Worm (Caenorhabditis elegans) whole organism, L4/young adult: ENCODE data around the gene Y49E10.29.
A peak's percentile ranks its signal among the peaks of the same experiment; 100 is the strongest.

ENCODE experiments used
- W03F9.2 ChIP-seq: fragments of 150-350 bp; optimal IDR thresholded peaks from 2 replicates; lab custom pipeline; 2014; ENCODE audit warnings: missing biosample characterization, missing genetic modification characterization
- dao-5 ChIP-seq: sonication (generic microtip); optimal IDR thresholded peaks from 2 replicates; lab custom pipeline; 2016; ENCODE audit warnings: missing genotype, missing genetic modification characterization, moderate library complexity, missing compliant biosample characterization
- him-1 ChIP-seq: sonication (generic microtip); optimal IDR thresholded peaks from 2 replicates; lab custom pipeline; 2016; ENCODE audit warnings: missing genotype, missing genetic modification reagents, missing genetic modification characterization, missing compliant biosample characterization

The Y49E10.29 gene

DNA sequence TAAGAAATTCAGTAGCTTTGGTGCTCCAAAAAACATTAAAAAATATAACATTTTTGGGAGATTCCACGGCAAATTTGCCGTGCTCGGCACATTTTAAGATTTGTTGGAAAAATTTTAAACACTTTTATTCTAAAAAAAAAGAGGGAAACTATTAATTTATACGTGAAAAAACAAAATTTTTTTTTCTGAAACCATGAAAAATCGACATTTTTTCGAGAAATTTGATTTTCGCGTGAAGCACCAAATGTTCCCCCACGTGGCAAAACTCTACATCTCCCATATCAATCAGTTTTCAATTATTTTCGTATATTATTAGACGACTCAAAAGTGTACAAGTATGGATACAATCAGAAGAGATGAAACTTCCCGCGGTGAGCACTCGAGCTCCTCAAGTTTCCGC, 32.8 kb upstream of the Y49E10.29 start, which contains the start of gene fbxa-218:
Gene fbxa-218 (plus strand): TSS at position 301 of the 400 bp plus-strand sequence.
- TF ChIP-seq him-1 (tag; lab: Kevin White, UChicago) (no peak), dao-5 (no peak), W03F9.2 (tag; lab: Kevin White, UChicago) (no peak)

DNA sequence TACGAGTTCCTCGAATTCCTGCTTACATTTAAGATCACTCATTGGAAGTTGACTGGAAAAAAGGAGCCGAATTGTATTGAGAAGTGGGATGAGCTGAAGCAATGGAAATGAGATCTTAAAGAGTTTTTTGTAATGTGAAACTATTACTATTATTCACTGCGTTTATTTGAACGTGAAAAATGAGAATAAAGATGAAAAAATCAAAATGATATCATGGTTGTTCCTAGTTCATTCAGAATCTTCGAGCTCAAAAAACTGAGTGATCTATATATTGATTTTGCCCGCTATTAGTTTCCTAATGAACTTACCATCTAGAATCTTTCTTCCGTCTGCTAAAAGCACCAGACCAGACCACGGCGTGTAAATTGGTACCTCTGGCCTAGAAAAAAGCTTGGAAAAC, 31.9 kb upstream of the Y49E10.29 start:
- TF ChIP-seq him-1 (tag; lab: Kevin White, UChicago) = no peak
- TF ChIP-seq W03F9.2 (tag; lab: Kevin White, UChicago) = no peak
- TF ChIP-seq dao-5 = no peak

DNA sequence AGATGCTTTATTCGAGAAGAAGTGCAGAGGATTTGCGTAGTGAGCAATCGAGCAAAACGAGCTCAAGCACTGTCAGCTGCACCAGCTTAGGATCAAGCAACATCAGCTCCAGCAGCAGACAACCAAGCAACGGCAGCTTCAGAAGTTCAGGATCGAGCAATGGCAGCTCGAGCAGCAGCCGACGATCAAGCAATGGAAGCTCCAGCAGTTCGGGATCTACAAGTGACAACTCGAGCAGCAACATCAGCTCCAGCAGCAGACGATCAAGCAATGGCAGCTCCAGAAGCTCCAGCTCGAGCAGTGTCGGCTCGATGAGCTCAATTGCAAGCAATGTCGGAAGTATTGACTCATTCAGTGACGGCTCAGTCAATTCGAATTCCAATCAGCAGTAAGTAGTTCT, 29.9 kb upstream of the Y49E10.29 start:
- TF ChIP-seq W03F9.2 (tag; lab: Kevin White, UChicago) (no peak), dao-5 (no peak), him-1 (tag; lab: Kevin White, UChicago) (no peak)

DNA sequence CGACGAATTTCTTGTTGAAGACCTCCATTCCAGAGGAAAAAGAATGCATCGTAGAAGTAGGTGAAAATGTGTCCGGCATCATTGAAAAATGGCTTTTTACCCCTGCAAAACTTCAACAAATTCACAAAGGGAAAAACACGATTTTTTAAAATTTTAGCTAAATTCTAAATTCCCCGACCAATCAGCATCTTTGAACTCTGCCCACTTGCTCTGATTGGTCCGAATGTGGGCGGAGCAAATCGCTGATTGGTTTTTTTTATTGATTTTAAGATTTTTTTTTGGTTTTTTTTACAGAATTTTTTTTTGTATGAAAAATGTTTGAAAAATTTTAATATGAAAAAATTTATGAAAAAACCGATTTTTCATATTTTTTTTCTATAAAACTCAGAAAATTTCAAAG, 25.1 kb upstream of the Y49E10.29 start:
- no peak for TF ChIP-seq W03F9.2 (tag; lab: Kevin White, UChicago)
- no peak for TF ChIP-seq dao-5
- no peak for TF ChIP-seq him-1 (tag; lab: Kevin White, UChicago)

ce11 chrIII:12445223-12445622, 23.7 kb upstream of the Y49E10.29 start:
- no peak for TF ChIP-seq W03F9.2 (tag; lab: Kevin White, UChicago)
- no peak for TF ChIP-seq him-1 (tag; lab: Kevin White, UChicago)
- TF ChIP-seq dao-5 = no peak

- TF ChIP-seq dao-5 (no peak), W03F9.2 (tag; lab: Kevin White, UChicago) (no peak), him-1 (tag; lab: Kevin White, UChicago) (no peak)
Measured at ce11 chrIII:12445991-12446502, 22.9 kb upstream of the Y49E10.29 start, which contains the start of gene Y49E10.18. Gene Y49E10.18, minus strand, starts transcription at chrIII:12446106.

DNA sequence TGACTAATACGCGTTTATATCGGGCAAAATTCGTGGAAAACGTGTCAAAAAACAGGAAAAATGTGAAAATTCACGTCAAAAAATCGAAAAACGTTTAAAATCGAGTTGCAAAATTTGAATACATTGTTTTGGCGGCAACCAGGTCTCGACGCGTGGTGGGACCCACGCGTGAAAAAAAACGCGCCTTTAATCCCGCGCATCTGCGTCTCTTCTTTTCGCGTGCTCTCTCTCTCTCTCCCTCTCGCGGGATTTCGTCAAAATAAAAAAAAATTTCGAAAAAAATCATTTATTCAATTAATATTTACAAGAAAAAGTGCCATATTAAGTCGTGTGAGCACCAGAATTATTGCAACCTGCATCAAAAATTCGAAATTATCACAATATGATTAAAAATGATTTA, 15.7 kb upstream of the Y49E10.29 start, which contains the start of gene ani-1:
Gene ani-1 (minus strand): TSS at position 61 of the 400 bp plus-strand sequence.
- TF ChIP-seq W03F9.2 (tag; lab: Kevin White, UChicago) (peak; percentile 71), him-1 (tag; lab: Kevin White, UChicago) (no peak)

- no peak for TF ChIP-seq dao-5
- no peak for TF ChIP-seq W03F9.2 (tag; lab: Kevin White, UChicago)
- no peak for TF ChIP-seq him-1 (tag; lab: Kevin White, UChicago)
Measured at ce11 chrIII:12453785-12454184, 15.2 kb upstream of the Y49E10.29 start.

DNA sequence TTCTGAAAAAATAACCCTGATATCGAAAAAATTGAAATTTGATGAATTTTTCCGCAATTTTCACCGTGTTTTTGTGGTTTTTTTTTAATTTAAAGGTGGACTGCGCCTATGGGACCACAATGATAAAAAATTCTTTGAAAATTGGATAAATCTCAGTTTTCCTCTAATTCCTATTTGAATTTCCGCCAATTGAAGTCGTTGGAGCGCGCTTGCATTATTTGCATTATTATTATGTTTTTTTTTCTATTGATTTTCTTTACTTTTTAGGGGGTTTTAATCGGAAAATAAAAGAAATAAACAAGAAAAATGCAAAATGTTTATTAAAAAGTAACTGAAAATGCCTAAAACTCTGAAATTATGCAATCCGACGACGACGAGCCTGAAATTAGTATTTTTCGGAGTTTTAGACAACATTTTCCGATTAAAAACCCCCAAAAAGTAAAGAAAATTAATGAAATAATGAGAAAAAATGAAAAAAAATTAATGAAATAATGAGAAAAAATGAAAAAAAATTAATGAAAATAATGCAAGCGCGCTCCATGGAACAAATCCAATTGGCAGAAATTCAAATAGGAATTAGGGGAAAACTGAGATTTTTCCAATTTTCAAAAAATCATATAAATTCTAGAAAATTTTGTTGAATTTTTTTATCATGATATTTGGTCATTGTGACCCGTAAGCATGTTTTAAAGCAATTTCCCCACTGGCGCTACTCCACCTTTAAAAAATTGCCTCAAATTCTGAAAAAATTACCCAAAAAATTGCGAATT, 13.1 kb upstream of the Y49E10.29 start:
- TF ChIP-seq dao-5 (no peak), W03F9.2 (tag; lab: Kevin White, UChicago) (no peak), him-1 (tag; lab: Kevin White, UChicago) (no peak)

DNA sequence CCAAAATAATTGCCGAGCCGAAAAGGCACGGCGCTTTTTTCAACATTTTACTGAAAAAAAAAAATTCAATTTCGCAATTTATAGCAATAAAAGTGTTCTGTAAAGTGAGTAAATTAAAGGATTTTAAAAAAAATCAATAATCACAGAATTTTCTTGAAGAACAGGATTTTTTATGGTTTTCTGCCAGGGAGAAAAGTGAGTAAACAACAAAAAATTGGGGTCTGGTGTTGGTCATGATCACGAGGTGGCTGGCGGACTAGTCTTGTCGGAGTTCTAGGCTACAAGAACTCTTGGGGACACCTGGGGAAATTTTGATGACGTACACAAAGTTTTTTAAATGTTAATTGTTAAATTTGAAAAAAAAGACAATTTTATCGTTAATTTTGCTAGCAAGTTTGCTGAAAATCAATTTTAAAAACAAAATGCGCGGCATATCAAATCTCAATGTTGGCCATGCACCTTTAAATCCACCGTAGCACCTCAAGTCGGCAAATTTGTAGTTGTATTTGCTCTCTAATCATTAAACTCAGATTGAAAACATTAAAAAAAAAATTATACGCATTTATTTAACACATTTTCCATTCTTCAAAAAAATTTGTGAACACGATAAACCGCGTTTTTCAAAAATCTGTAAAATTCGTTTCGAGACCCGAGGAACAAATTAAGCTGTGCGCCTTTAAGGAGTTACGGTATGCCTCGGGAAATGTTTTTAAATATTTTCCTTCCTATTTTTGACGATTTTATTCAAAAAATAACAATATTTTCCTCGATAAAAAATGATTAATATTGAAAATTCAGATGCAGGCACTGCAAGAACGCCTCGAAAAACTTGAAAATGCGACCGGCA, 11.9 kb upstream of the Y49E10.29 start, which contains the start of the genes scav-3 and Y49E10.21:
Gene scav-3 (minus strand): TSS at position 50 of the 847 bp plus-strand sequence.
Gene Y49E10.21 (plus strand): TSS at position 797 of the 847 bp plus-strand sequence.
- TF ChIP-seq W03F9.2 (tag; lab: Kevin White, UChicago) = peak; percentile 44
- no peak for TF ChIP-seq dao-5

- TF ChIP-seq him-1 (tag; lab: Kevin White, UChicago) (no peak), dao-5 (no peak), W03F9.2 (tag; lab: Kevin White, UChicago) (no peak)
Measured at ce11 chrIII:12458970-12459369, 10.0 kb upstream of the Y49E10.29 start.

ce11 chrIII:12466310-12466709, 2.7 kb upstream of the Y49E10.29 start, which contains the start of gene pstk-1:
Gene pstk-1, plus strand, starts transcription at chrIII:12466610.
- TF ChIP-seq him-1 (tag; lab: Kevin White, UChicago) = no peak

ce11 chrIII:12469800-12470199, 831 bp downstream of the Y49E10.29 start:
- TF ChIP-seq dao-5 (no peak), him-1 (tag; lab: Kevin White, UChicago) (no peak), W03F9.2 (tag; lab: Kevin White, UChicago) (no peak)

ce11 chrIII:12470589-12470988, 1.6 kb downstream of the Y49E10.29 start:
- no peak for TF ChIP-seq dao-5
- TF ChIP-seq W03F9.2 (tag; lab: Kevin White, UChicago) = no peak
- TF ChIP-seq him-1 (tag; lab: Kevin White, UChicago) = no peak
